Fruit fly (Drosophila melanogaster) whole organism, embryonic: Measurements from ENCODE around the gene CG7530.
A peak's percentile ranks its signal among the peaks of the same experiment; 100 is the strongest.

Experiments
- CG10274 ChIP-seq: fragments of 200-800 bp; sonication (Bioruptor generic); optimal IDR thresholded peaks from 3 replicates; lab custom pipeline; 2017; ENCODE audit warnings: missing biosample characterization, mild to moderate bottlenecking, missing genetic modification characterization
- CG11085 ChIP-seq: fragments of 200-800 bp; sonication (Bioruptor generic); IDR thresholded peaks from 2 replicates; pipeline ENCODE4 v1.3.6; 2022; ENCODE audit warnings: missing biosample characterization, missing genetic modification characterization
- D ChIP-seq, 2 experiments: fragments of 200-800 bp in 1 of 2; fragments of >200 bp in 1 of 2; sonication (Bioruptor generic) in 1 of 2; optimal IDR thresholded peaks; 2 replicates in 1 of 2; 3 replicates in 1 of 2; lab custom pipeline; 2017; ENCODE audit warnings: mild to moderate bottlenecking in 1 of 2, missing biosample characterization in 1 of 2, missing genetic modification characterization in 1 of 2, missing genetic modification reagents in 1 of 2
- Mrtf ChIP-seq: fragments of 200-800 bp; sonication (Bioruptor generic); IDR thresholded peaks from 3 replicates; pipeline ENCODE4 v1.3.6; 2022; ENCODE audit warnings: missing biosample characterization, missing genetic modification characterization
- Sry-δ ChIP-seq: fragments of 200-800 bp; sonication (Bioruptor generic); optimal IDR thresholded peaks from 2 replicates; lab custom pipeline; 2016; ENCODE audit warnings: missing biosample characterization, missing genetic modification characterization
- cg ChIP-seq: fragments of 200-800 bp; sonication (Bioruptor generic); optimal IDR thresholded peaks from 3 replicates; lab custom pipeline; 2019; ENCODE audit warnings: missing biosample characterization, mild to moderate bottlenecking, missing genetic modification characterization, moderate library complexity
- slou ChIP-seq: fragments of 200-800 bp; sonication (Bioruptor generic); optimal IDR thresholded peaks from 3 replicates; lab custom pipeline; 2016; ENCODE audit warnings: missing biosample characterization, missing genetic modification characterization
- tgo ChIP-seq: fragments of 200-800 bp; sonication (Bioruptor generic); IDR thresholded peaks from 3 replicates; pipeline ENCODE4 v1.3.6; 2022; ENCODE audit warnings: missing biosample characterization, missing genetic modification characterization
- twi ChIP-seq: fragments of 200-800 bp; optimal IDR thresholded peaks from 2 replicates; lab custom pipeline; 2019; ENCODE audit warnings: missing biosample characterization, mild to moderate bottlenecking, missing genetic modification characterization, moderate library complexity
- usp ChIP-seq: fragments of >200 bp; optimal IDR thresholded peaks from 2 replicates; lab custom pipeline; 2017; ENCODE audit warnings: missing biosample characterization, missing genetic modification characterization

dm6 chr3R:14739088-14739487 is 7.8 kb upstream of the CG7530 start:
- TF ChIP-seq usp (GFP tag; lab: Kevin White, UChicago) = no peak
- TF ChIP-seq cg (GFP tag; lab: Kevin White, UChicago) = peak; percentile 96
- TF ChIP-seq CG11085 = no peak
- no peak for TF ChIP-seq Sry-δ
- no peak for TF ChIP-seq twi (tag; lab: Kevin White, UChicago)
- TF ChIP-seq CG10274 (GFP tag; lab: Kevin White, UChicago) = no peak
- TF ChIP-seq Mrtf (GFP tag; lab: Robert Waterston, UW) = no peak
- no peak for TF ChIP-seq tgo (GFP tag; lab: Robert Waterston, UW)
- no peak for TF ChIP-seq slou (GFP tag; lab: Kevin White, UChicago)
- TF ChIP-seq D (optimal IDR thresholded peaks at IDR 0.05; lab: Kevin White, UChicago) = no peak
- no peak for TF ChIP-seq D (GFP tag; optimal IDR thresholded peaks at IDR 0.05; lab: Kevin White, UChicago)
